Worm (Caenorhabditis elegans) whole organism, L4 larva: Measurements from ENCODE around the gene B0546.5.

ENCODE experiments used
- D1046.2 ChIP-seq: fragments of 200-800 bp; sonication (Bioruptor generic); IDR thresholded peaks from 2 replicates; pipeline ENCODE4 v1.3.6; 2022; ENCODE audit warnings: missing genetic modification characterization, missing compliant biosample characterization
- F26F4.8 ChIP-seq: fragments of 200-800 bp; sonication (Bioruptor generic); conservative IDR thresholded peaks from 2 replicates; pipeline ENCODE4 v1.3.6; 2022; ENCODE audit warnings: missing genetic modification characterization, missing compliant biosample characterization
- R02D3.7 ChIP-seq: fragments of 150-350 bp; sonication (generic microtip); optimal IDR thresholded peaks from 3 replicates; lab custom pipeline; 2014; ENCODE audit warnings: missing biosample characterization, missing genetic modification characterization
- Y5F2A.4 ChIP-seq: fragments of 200-800 bp; sonication (Bioruptor generic); optimal IDR thresholded peaks from 2 replicates; lab custom pipeline; 2018; ENCODE audit warnings: mild to moderate bottlenecking, missing genetic modification characterization, missing compliant biosample characterization
- Y75B8A.6 ChIP-seq: fragments of 200-800 bp; sonication (Bioruptor generic); IDR thresholded peaks from 2 replicates; pipeline ENCODE4 v1.3.6; 2022; ENCODE audit warnings: missing genetic modification reagents, missing genetic modification characterization, missing compliant biosample characterization
- ZK546.5 ChIP-seq, 2 experiments: sonication (generic microtip); optimal IDR thresholded peaks; 2 replicates each; lab custom pipeline; 2017; ENCODE audit warnings: missing biosample characterization in 2 of 2, missing genetic modification characterization in 2 of 2
- ceh-20 ChIP-seq: fragments of 200-800 bp; sonication (Bioruptor generic); IDR thresholded peaks from 2 replicates; pipeline ENCODE4 v1.3.6; 2022; ENCODE audit warnings: missing genetic modification reagents, missing genetic modification characterization, missing compliant biosample characterization
- ceh-28 ChIP-seq: fragments of 150-350 bp; optimal IDR thresholded peaks from 2 replicates; lab custom pipeline; 2014; ENCODE audit warnings: missing biosample characterization, missing genetic modification reagents, missing genetic modification characterization
- cey-2 ChIP-seq: sonication (generic microtip); optimal IDR thresholded peaks from 3 replicates; lab custom pipeline; 2017; ENCODE audit warnings: missing genetic modification characterization, mild to moderate bottlenecking, missing compliant biosample characterization, antibody characterized with exemption, borderline replicate concordance; ENCODE audit not compliant: insufficient read depth
- ctbp-1 ChIP-seq: fragments of 200-800 bp; sonication (Bioruptor generic); IDR thresholded peaks from 2 replicates; pipeline ENCODE4 v1.3.6; 2022; ENCODE audit warnings: missing genetic modification reagents, missing genetic modification characterization, missing compliant biosample characterization
- daf-16 ChIP-seq, 3 experiments: sonication (generic microtip); optimal IDR thresholded peaks; 2 replicates each; lab custom pipeline; 2016 to 2017; ENCODE audit warnings: missing genetic modification characterization in 3 of 3, missing genetic modification reagents in 3 of 3, mild to moderate bottlenecking in 2 of 3, missing compliant biosample characterization in 2 of 3, missing biosample characterization in 1 of 3, moderate library complexity in 1 of 3
- daf-19 ChIP-seq: fragments of 200-800 bp; sonication (Bioruptor generic); conservative IDR thresholded peaks from 2 replicates; pipeline ENCODE4 v1.3.6; 2022; ENCODE audit warnings: missing genetic modification characterization, missing compliant biosample characterization
- dmd-9 ChIP-seq: fragments of 200-800 bp; sonication (Bioruptor generic); IDR thresholded peaks from 2 replicates; pipeline ENCODE4 v1.3.6; 2022; ENCODE audit warnings: missing genetic modification reagents, missing genetic modification characterization, missing compliant biosample characterization
- duxl-1 ChIP-seq: sonication (generic microtip); optimal IDR thresholded peaks from 2 replicates; lab custom pipeline; 2016; ENCODE audit warnings: mild to moderate bottlenecking, missing genetic modification characterization, moderate library complexity, missing compliant biosample characterization; ENCODE audit not compliant: poor library complexity
- dve-1 ChIP-seq: sonication (generic microtip); optimal IDR thresholded peaks from 2 replicates; lab custom pipeline; 2017; ENCODE audit warnings: antibody characterized with exemption, mild to moderate bottlenecking, missing genetic modification characterization, missing compliant biosample characterization; ENCODE audit not compliant: insufficient read depth
- fkh-10 ChIP-seq: fragments of 150-350 bp; optimal IDR thresholded peaks from 2 replicates; lab custom pipeline; 2014; ENCODE audit warnings: missing biosample characterization, missing genetic modification reagents, missing genetic modification characterization
- fos-1 ChIP-seq: fragments of 150-350 bp; optimal IDR thresholded peaks from 2 replicates; lab custom pipeline; 2014; ENCODE audit warnings: missing biosample characterization, missing genetic modification characterization
- lin-15B ChIP-seq: fragments of 150-350 bp; sonication (generic microtip); optimal IDR thresholded peaks from 3 replicates; lab custom pipeline; 2014; ENCODE audit warnings: missing biosample characterization, missing genetic modification characterization
- lir-3 ChIP-seq: sonication (generic microtip); optimal IDR thresholded peaks from 2 replicates; lab custom pipeline; 2016; ENCODE audit warnings: mild to moderate bottlenecking, missing genetic modification characterization, missing compliant biosample characterization
- mdt-29 ChIP-seq: fragments of 200-800 bp; sonication (Bioruptor generic); IDR thresholded peaks from 2 replicates; pipeline ENCODE4 v1.3.6; 2022; ENCODE audit warnings: missing genetic modification reagents, missing genetic modification characterization, missing compliant biosample characterization
- nhr-10 ChIP-seq: fragments of 150-350 bp; optimal IDR thresholded peaks from 2 replicates; lab custom pipeline; 2014; ENCODE audit warnings: missing biosample characterization, missing genetic modification characterization
- nhr-237 ChIP-seq: sonication (generic microtip); optimal IDR thresholded peaks from 2 replicates; lab custom pipeline; 2017; ENCODE audit warnings: missing biosample characterization, missing genetic modification characterization
- nhr-25 ChIP-seq: sonication (generic microtip); optimal IDR thresholded peaks from 2 replicates; lab custom pipeline; 2017; ENCODE audit warnings: missing genetic modification characterization, mild to moderate bottlenecking, missing compliant biosample characterization, antibody characterized with exemption, moderate library complexity, borderline replicate concordance; ENCODE audit not compliant: insufficient read depth
- nhr-28 ChIP-seq: fragments of 150-350 bp; optimal IDR thresholded peaks from 2 replicates; lab custom pipeline; 2014; ENCODE audit warnings: missing biosample characterization, missing genetic modification characterization
- nhr-77 ChIP-seq: fragments of 150-350 bp; optimal IDR thresholded peaks from 2 replicates; lab custom pipeline; 2014; ENCODE audit warnings: missing biosample characterization, missing genetic modification characterization
- pha-4 ChIP-seq, 2 experiments: fragments of 150-350 bp in 1 of 2; fragments of 200-800 bp in 1 of 2; sonication (Bioruptor generic) in 1 of 2; IDR thresholded peaks in 1 of 2; optimal IDR thresholded peaks in 1 of 2; 2 replicates each; pipeline versions ENCODE4 v1.3.6 to Lab custom; 2014 to 2022; ENCODE audit warnings: missing genetic modification characterization in 2 of 2, missing genetic modification reagents in 2 of 2, missing biosample characterization in 1 of 2, missing compliant biosample characterization in 1 of 2
- php-3 ChIP-seq: fragments of 200-800 bp; sonication (Bioruptor generic); IDR thresholded peaks from 2 replicates; pipeline ENCODE4 v1.3.6; 2022; ENCODE audit warnings: missing genetic modification reagents, missing genetic modification characterization, missing compliant biosample characterization
- pqm-1 ChIP-seq: sonication (generic microtip); optimal IDR thresholded peaks from 2 replicates; lab custom pipeline; 2017; ENCODE audit warnings: missing biosample characterization, missing genetic modification characterization
- rbr-2 ChIP-seq: sonication (generic microtip); optimal IDR thresholded peaks from 2 replicates; lab custom pipeline; 2016; ENCODE audit warnings: missing genotype, missing genetic modification characterization, missing compliant biosample characterization
- saeg-2 ChIP-seq: fragments of 200-800 bp; sonication (Bioruptor generic); IDR thresholded peaks from 2 replicates; pipeline ENCODE4 v1.3.6; 2022; ENCODE audit warnings: missing genetic modification reagents, missing genetic modification characterization, missing compliant biosample characterization
- set-16 ChIP-seq: fragments of 200-800 bp; sonication (Bioruptor generic); IDR thresholded peaks from 2 replicates; pipeline ENCODE4 v1.3.6; 2022; ENCODE audit warnings: missing genetic modification reagents, missing genetic modification characterization, missing compliant biosample characterization
- unc-62 ChIP-seq, 3 experiments: fragments of 150-350 bp in 1 of 3; sonication (generic microtip); optimal IDR thresholded peaks in 2 of 3; peaks in 1 of 3; 1 replicate in 1 of 3; 2 replicates in 2 of 3; lab custom pipeline; 2014 to 2017; ENCODE audit warnings: missing biosample characterization in 3 of 3, missing genetic modification characterization in 3 of 3, missing genetic modification reagents in 3 of 3, missing genotype in 1 of 3
- zag-1 ChIP-seq: fragments of 150-350 bp; optimal IDR thresholded peaks from 2 replicates; lab custom pipeline; 2014; ENCODE audit warnings: missing biosample characterization, missing genetic modification characterization
- ztf-7 ChIP-seq: fragments of 150-350 bp; optimal IDR thresholded peaks from 2 replicates; lab custom pipeline; 2014; ENCODE audit warnings: missing biosample characterization, missing genetic modification characterization

The B0546.5 gene

DNA sequence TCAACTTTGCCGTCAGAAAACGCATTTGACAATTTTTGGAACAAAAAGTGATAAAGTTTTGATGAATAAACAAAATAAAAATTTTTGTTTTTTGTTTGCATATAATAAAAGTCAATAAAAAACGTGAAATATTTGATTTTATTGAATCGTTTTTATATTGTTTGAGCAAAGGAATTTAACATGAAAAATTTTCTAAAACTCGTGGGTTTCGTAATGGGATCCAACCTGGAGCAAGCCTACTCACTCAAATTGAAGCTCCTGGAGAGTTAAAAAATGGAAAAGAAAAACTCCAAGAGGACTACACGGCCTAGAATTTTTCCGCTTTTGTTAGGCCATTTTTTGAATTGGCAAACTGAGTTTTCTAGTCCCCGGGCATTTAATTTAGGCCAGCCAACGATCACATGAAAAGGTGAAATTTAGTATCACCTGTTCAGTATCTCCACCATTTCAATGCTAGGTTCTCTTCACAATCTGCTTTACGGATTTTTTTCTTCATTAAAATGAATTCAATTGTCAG, 38.6 kb upstream of the B0546.5 start, which contains the start of the genes C04C3.9 and srz-60:
Gene C04C3.9 (minus strand): TSS at position 101 of the 517 bp plus-strand sequence.
Gene srz-60 (plus strand): TSS at position 467 of the 517 bp plus-strand sequence.
- TF ChIP-seq lin-15B (tag; lab: Kevin White, UChicago): no peak
- TF ChIP-seq unc-62 (GFP tag; optimal IDR thresholded peaks at IDR 0.05 in 1 of 2; lab: Kevin White, UChicago): peak in 1 of 2 experiments; percentile 30
- TF ChIP-seq unc-62 (tag; optimal IDR thresholded peaks at IDR 0.05; lab: Kevin White, UChicago): no peak

DNA sequence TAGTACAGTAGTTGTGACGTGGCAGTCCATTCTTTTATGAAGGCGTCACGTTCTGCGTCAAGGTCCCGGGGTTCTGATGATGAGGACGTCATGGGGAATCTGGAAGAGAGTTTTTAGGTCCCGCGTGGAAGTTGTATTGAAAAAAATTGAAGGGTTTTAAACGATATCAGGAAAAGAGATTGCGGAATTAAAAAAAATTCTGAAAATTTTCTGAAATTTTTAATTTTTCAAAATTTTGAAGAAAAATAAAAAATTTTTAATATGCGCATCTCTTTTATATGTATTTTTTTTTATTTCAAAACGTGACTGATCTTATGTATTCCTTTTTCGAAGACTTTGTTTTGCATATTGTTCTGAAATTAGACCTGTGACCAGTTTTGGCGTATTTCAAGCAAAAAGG, 32.6 kb upstream of the B0546.5 start, which contains the start of gene C04C3.6:
Gene C04C3.6 (minus strand): TSS at position 101 of the 400 bp plus-strand sequence.
- TF ChIP-seq ztf-7 (tag; lab: Kevin White, UChicago) (no peak), ctbp-1 (GFP tag; lab: Robert Waterston, UW) (no peak), lir-3 (tag; lab: Kevin White, UChicago) (no peak), fkh-10 (no peak), daf-19 (GFP tag; lab: Robert Waterston, UW) (no peak), set-16 (no peak), pha-4 (GFP tag; IDR thresholded peaks at IDR 0.05; lab: Robert Waterston, UW) (no peak), pha-4 (tag; optimal IDR thresholded peaks at IDR 0.05; lab: Kevin White, UChicago) (no peak), duxl-1 (tag; lab: Kevin White, UChicago) (no peak), mdt-29 (no peak), R02D3.7 (tag; lab: Kevin White, UChicago) (no peak), Y75B8A.6 (GFP tag; lab: Robert Waterston, UW) (no peak), saeg-2 (GFP tag; lab: Robert Waterston, UW) (no peak), fos-1 (tag; lab: Kevin White, UChicago) (no peak), nhr-77 (no peak), ZK546.5 (tag; optimal IDR thresholded peaks at IDR 0.05; lab: Kevin White, UChicago) (no peak)

DNA sequence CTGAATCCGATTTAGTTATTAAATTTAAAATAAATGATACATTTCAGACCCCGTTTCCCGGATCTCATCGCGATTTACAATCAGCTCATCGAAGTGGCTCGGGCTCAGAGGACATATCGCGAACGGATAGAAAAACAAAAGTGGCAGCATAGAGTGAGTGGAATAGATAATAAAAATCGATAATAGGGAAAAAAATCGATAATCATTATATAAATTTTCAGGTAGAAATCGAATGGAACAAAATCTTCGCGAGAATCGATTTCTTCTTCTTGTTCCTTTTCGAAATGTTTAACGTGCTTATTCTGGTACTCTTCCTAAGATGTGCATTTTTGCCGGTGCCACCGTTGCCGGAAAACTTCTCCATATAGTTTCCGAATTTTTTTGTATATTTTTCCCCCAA, 28.8 kb upstream of the B0546.5 start:
- TF ChIP-seq php-3 (GFP tag; lab: Robert Waterston, UW) (no peak), ceh-28 (tag; lab: Kevin White, UChicago) (peak; percentile 61), dmd-9 (GFP tag; lab: Robert Waterston, UW) (no peak)

DNA sequence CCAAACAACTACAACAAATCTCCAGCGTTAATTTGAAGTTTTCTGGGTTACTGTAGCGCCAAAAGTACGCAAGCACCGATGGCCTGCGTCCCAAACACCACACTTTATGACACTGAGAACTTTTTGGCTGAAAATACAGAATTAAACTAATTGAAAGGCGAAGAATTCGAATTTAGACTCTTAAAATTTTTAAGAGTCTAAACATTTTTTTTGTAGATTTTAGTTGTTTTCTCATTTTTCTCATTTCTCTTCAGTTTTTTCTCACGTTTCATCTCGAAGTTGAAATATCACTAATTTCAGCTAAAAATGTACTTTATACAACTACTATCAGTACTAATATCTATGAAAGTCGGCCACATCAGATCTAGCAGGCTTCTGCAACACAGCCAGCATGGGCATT, 25.5 kb upstream of the B0546.5 start, which contains the start of gene lgc-9:
Gene lgc-9 (plus strand): TSS at position 301 of the 400 bp plus-strand sequence.
- no peak for TF ChIP-seq fkh-10
- TF ChIP-seq cey-2: no peak
- TF ChIP-seq D1046.2 (GFP tag; lab: Robert Waterston, UW): no peak
- TF ChIP-seq nhr-10 (tag; lab: Kevin White, UChicago): no peak
- no peak for TF ChIP-seq Y5F2A.4 (GFP tag; lab: Kevin White, UChicago)
- TF ChIP-seq ceh-20 (GFP tag; lab: Robert Waterston, UW): no peak
- no peak for TF ChIP-seq dve-1 (tag; lab: Kevin White, UChicago)
- TF ChIP-seq nhr-25 (tag; lab: Kevin White, UChicago): no peak
- no peak for TF ChIP-seq F26F4.8 (GFP tag; lab: Robert Waterston, UW)

DNA sequence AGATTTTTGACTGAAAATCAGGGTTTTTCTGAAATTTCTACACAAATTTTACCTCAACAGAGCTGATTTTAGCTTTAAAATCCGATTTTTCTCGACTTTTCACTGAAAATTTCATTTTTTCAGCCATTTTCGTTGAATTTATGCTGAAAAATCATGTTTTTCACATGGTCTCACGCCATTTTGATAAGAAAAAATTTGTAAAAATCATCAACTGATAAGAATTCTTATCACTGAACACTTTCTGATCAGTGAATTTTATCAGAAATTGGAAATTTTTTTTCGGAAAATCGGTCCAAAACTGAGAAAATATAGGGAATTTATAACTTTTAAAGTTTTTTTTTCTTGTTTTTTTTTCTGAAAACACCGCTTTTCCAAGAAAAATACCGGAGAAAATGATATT, 11.0 kb upstream of the B0546.5 start:
- TF ChIP-seq pqm-1 (tag; lab: Kevin White, UChicago) (peak; percentile 49), nhr-28 (peak; percentile 20), zag-1 (tag; lab: Kevin White, UChicago) (no peak), rbr-2 (no peak), Y75B8A.6 (GFP tag; lab: Robert Waterston, UW) (no peak), daf-16 (GFP tag; optimal IDR thresholded peaks at IDR 0.05; lab: Kevin White, UChicago) (no peak), daf-16 (tag; optimal IDR thresholded peaks at IDR 0.05; lab: Kevin White, UChicago) (peak; percentile 2), nhr-237 (tag; lab: Kevin White, UChicago) (no peak)
